Worm (Caenorhabditis elegans): ENCODE data around the gene pigq-1.
A peak's percentile ranks its signal among the peaks of the same experiment; 100 is the strongest.

pigq-1 gene

ce11 chrIV:11146492-11146891 lies 555 bp downstream of the pigq-1 start:
- TF ChIP-seq aha-1 (tag): peak; percentile 98
- TF ChIP-seq arid-1 (GFP tag; conservative IDR thresholded peaks at IDR 0.05): no peak

DNA sequence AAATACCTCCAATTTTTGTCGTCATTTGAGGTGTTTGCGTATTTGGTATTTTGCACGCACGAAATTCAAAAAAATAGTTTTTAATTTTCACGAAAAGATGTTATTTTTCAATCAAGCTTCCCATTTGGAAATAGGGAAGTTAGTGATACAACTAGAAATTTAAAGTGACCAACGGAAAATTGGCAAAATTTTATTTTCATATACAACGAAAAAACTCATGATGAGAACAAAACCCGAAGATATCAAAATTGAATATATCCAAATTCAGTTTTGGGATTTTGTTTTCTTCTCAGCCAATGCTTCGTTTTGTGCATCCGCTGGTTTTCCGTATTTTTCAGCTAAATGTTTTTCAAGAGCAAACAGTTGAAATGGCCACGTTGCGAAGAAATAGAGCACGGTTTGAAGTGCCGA lies 1.1 kb downstream of the pigq-1 start:
- no peak for TF ChIP-seq ZK546.5 (tag; optimal IDR thresholded peaks at IDR 0.05)
- TF ChIP-seq lin-15B (tag; optimal IDR thresholded peaks at IDR 0.05): no peak
- TF ChIP-seq zip-2 (tag; optimal IDR thresholded peaks at IDR 0.05): no peak
- TF ChIP-seq ztf-11 (tag; optimal IDR thresholded peaks at IDR 0.05): no peak
- no peak for TF ChIP-seq zag-1 (tag; optimal IDR thresholded peaks at IDR 0.05)
- TF ChIP-seq hlh-11 (tag; optimal IDR thresholded peaks at IDR 0.05): no peak
- 0 out of 2 replicates have a peak, but pooled peaks have one; percentile 15 for TF ChIP-seq snpc-1.2 (GFP tag; IDR thresholded peaks at IDR 0.05)
- TF ChIP-seq F49E8.2 (tag; optimal IDR thresholded peaks at IDR 0.05; ENCODE audit: borderline replicate concordance): peak; percentile 89
- TF ChIP-seq unc-62 (GFP tag; optimal IDR thresholded peaks at IDR 0.05 in 1 of 2): peak in 1 of 2 experiments; percentile 51
- TF ChIP-seq unc-62 (tag; optimal IDR thresholded peaks at IDR 0.05): no peak
- no peak for TF ChIP-seq nhr-102 (tag; optimal IDR thresholded peaks at IDR 0.05)
- TF ChIP-seq lir-3 (tag; optimal IDR thresholded peaks at IDR 0.05): no peak
- no peak for TF ChIP-seq ces-1 (GFP tag; optimal IDR thresholded peaks at IDR 0.05)
- TF ChIP-seq rbr-2 (tag; optimal IDR thresholded peaks at IDR 0.05): no peak
- TF ChIP-seq pha-4 (GFP tag; IDR thresholded peaks at IDR 0.05): peak; percentile 64; the same call in 1 of the 2 replicates
- TF ChIP-seq pha-4 (tag; optimal IDR thresholded peaks at IDR 0.05): no peak
- 0 out of 2 replicates have a peak, but pooled peaks have one; percentile 6 for TF ChIP-seq Y48G9A.11 (GFP tag; IDR thresholded peaks at IDR 0.05)
- TF ChIP-seq fos-1 (tag; optimal IDR thresholded peaks at IDR 0.05): no peak
- TF ChIP-seq zfp-3 (GFP tag; conservative IDR thresholded peaks at IDR 0.05): 0 out of 2 replicates have a peak, but pooled peaks have one; percentile 30
- TF ChIP-seq ceh-32 (tag; optimal IDR thresholded peaks at IDR 0.05; ENCODE audit: poor library complexity): no peak
- no peak for TF ChIP-seq php-3 (GFP tag; IDR thresholded peaks at IDR 0.05)
- no peak for TF ChIP-seq ZK337.2 (GFP tag; IDR thresholded peaks at IDR 0.05)
- no peak for TF ChIP-seq tra-1 (GFP tag; IDR thresholded peaks at IDR 0.05)
- TF ChIP-seq aly-2 (tag; optimal IDR thresholded peaks at IDR 0.05): no peak
- TF ChIP-seq arid-1 (GFP tag; conservative IDR thresholded peaks at IDR 0.05): peak; percentile 80
- no peak for TF ChIP-seq ctbp-1 (GFP tag; IDR thresholded peaks at IDR 0.05)
- peak; percentile 62 for TF ChIP-seq lin-38 (GFP tag; IDR thresholded peaks at IDR 0.05)
- TF ChIP-seq R02D3.7 (tag; optimal IDR thresholded peaks at IDR 0.05): no peak
- no peak for TF ChIP-seq daf-16 (GFP tag; optimal IDR thresholded peaks at IDR 0.05)
- no peak for TF ChIP-seq daf-16 (tag; optimal IDR thresholded peaks at IDR 0.05)
- TF ChIP-seq Y75B8A.6 (GFP tag; IDR thresholded peaks at IDR 0.05): no peak
- no peak for TF ChIP-seq mes-2 (tag; optimal IDR thresholded peaks at IDR 0.05; ENCODE audit: poor library complexity, severe bottlenecking)
- no peak for TF ChIP-seq unc-39 (tag; optimal IDR thresholded peaks at IDR 0.05)
- TF ChIP-seq tag-97 (GFP tag; IDR thresholded peaks at IDR 0.05): no peak
- no peak for TF ChIP-seq ceh-82 (tag; optimal IDR thresholded peaks at IDR 0.05)
- no peak for TF ChIP-seq T20F7.1 (GFP tag; optimal IDR thresholded peaks at IDR 0.05)

DNA sequence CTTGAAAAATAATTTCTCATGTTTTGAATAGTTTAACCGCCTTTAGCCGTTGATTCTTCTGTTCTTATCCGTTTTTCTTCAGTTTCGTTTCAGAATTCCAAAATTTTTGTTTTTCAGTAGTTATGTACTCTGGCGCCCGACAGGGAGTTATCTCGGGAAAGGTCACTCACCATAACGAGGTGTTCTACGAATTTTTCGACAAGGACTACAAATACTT lies 3.9 kb downstream of the pigq-1 start, which contains the start of gene F01G4.4:
F01G4.4 (plus strand) TSS at position 118 of the 217 bp plus-strand sequence.
- TF ChIP-seq rbr-2 (tag; optimal IDR thresholded peaks at IDR 0.05) (no peak), tag-97 (GFP tag; IDR thresholded peaks at IDR 0.05) (no peak), dpl-1 (GFP tag; optimal IDR thresholded peaks at IDR 0.05) (no peak), lir-3 (tag; optimal IDR thresholded peaks at IDR 0.05) (no peak), nhr-6 (tag; optimal IDR thresholded peaks at IDR 0.05) (no peak), nhr-10 (tag; optimal IDR thresholded peaks at IDR 0.05) (no peak), Y48G9A.11 (GFP tag; IDR thresholded peaks at IDR 0.05) (no peak), nhr-111 (GFP tag; optimal IDR thresholded peaks at IDR 0.05) (no peak), ama-1 (optimal IDR thresholded peaks at IDR 0.05) (no peak), Y75B8A.6 (GFP tag; IDR thresholded peaks at IDR 0.05) (no peak), aha-1 (tag) (no peak), madf-9 (GFP tag; conservative IDR thresholded peaks at IDR 0.05) (no peak), aly-2 (tag; optimal IDR thresholded peaks at IDR 0.05) (no peak), set-16 (GFP tag; IDR thresholded peaks at IDR 0.05) (no peak), skn-1 (tag; optimal IDR thresholded peaks at IDR 0.05) (no peak), nhr-41 (GFP tag; IDR thresholded peaks at IDR 0.05) (no peak), mxl-2 (GFP tag; conservative IDR thresholded peaks at IDR 0.05) (no peak), ceh-32 (tag; optimal IDR thresholded peaks at IDR 0.05; ENCODE audit: poor library complexity) (no peak), nhr-102 (tag; optimal IDR thresholded peaks at IDR 0.05) (no peak), hmg-1.1 (GFP tag; IDR thresholded peaks at IDR 0.05) (no peak)
